Worm (Caenorhabditis elegans) whole organism, midembryonic: ENCODE data around the gene zmp-1.

ENCODE experiments used
- T22C8.4 ChIP-seq: fragments of 200-800 bp; sonication (Bioruptor generic); IDR thresholded peaks from 2 replicates; pipeline ENCODE4 v1.3.6; 2022; ENCODE audit warnings: missing genetic modification characterization, missing compliant biosample characterization
- cog-1 ChIP-seq: sonication (generic microtip); optimal IDR thresholded peaks from 2 replicates; lab custom pipeline; 2016; ENCODE audit warnings: missing genetic modification characterization, missing compliant biosample characterization
- flt-1 ChIP-seq: fragments of 200-800 bp; sonication (Bioruptor generic); IDR thresholded peaks from 2 replicates; pipeline ENCODE4 v1.3.6; 2022; ENCODE audit warnings: missing genetic modification characterization, missing compliant biosample characterization
- klf-2 ChIP-seq: fragments of 200-800 bp; sonication (Bioruptor generic); conservative IDR thresholded peaks from 2 replicates; pipeline ENCODE4 v1.3.6; 2022; ENCODE audit warnings: missing genetic modification reagents, missing genetic modification characterization, missing compliant biosample characterization
- med-1 ChIP-seq: sonication (generic microtip); optimal IDR thresholded peaks from 2 replicates; lab custom pipeline; 2017; ENCODE audit warnings: missing genetic modification characterization, mild to moderate bottlenecking, missing compliant biosample characterization, antibody characterized with exemption, missing genetic modification reagents; ENCODE audit not compliant: insufficient read depth
- ref-1 ChIP-seq: fragments of 200-800 bp; sonication (Bioruptor generic); conservative IDR thresholded peaks from 2 replicates; pipeline ENCODE4 v1.3.6; 2022; ENCODE audit warnings: missing genetic modification reagents, missing genetic modification characterization, missing compliant biosample characterization
- tab-1 ChIP-seq: fragments of 200-800 bp; sonication (Bioruptor generic); IDR thresholded peaks from 2 replicates; pipeline ENCODE4 v1.3.6; 2022; ENCODE audit warnings: missing genetic modification characterization, missing compliant biosample characterization
- ztf-23 ChIP-seq: fragments of 200-800 bp; sonication (Bioruptor generic); IDR thresholded peaks from 2 replicates; pipeline ENCODE4 v1.3.6; 2022; ENCODE audit warnings: missing genetic modification reagents, missing genetic modification characterization, missing compliant biosample characterization
- ztf-29 ChIP-seq: fragments of 200-800 bp; sonication (Bioruptor generic); IDR thresholded peaks from 2 replicates; pipeline ENCODE4 v1.3.6; 2022; ENCODE audit warnings: missing genetic modification reagents, missing genetic modification characterization, missing compliant biosample characterization

The zmp-1 gene

ce11 chrIII:5948162-5948933, 15.6 kb upstream of the zmp-1 start, which contains the start of the genes F25B5.6 and F25B5.3:
TSS of gene F25B5.6 (minus strand) at chrIII:5948733.
TSS of gene F25B5.3 (plus strand) at chrIII:5948883.
- no peak for TF ChIP-seq ztf-23 (GFP tag; lab: Robert Waterston, UW)

- TF ChIP-seq flt-1 (GFP tag; lab: Robert Waterston, UW) (no peak), T22C8.4 (GFP tag; lab: Robert Waterston, UW) (no peak), ref-1 (GFP tag; lab: Robert Waterston, UW) (no peak)
Observed at ce11 chrIII:5945865-5946264, 13.1 kb upstream of the zmp-1 start, which contains the start of gene F25B5.5. TSS of gene F25B5.5 (minus strand) at chrIII:5946124.

DNA sequence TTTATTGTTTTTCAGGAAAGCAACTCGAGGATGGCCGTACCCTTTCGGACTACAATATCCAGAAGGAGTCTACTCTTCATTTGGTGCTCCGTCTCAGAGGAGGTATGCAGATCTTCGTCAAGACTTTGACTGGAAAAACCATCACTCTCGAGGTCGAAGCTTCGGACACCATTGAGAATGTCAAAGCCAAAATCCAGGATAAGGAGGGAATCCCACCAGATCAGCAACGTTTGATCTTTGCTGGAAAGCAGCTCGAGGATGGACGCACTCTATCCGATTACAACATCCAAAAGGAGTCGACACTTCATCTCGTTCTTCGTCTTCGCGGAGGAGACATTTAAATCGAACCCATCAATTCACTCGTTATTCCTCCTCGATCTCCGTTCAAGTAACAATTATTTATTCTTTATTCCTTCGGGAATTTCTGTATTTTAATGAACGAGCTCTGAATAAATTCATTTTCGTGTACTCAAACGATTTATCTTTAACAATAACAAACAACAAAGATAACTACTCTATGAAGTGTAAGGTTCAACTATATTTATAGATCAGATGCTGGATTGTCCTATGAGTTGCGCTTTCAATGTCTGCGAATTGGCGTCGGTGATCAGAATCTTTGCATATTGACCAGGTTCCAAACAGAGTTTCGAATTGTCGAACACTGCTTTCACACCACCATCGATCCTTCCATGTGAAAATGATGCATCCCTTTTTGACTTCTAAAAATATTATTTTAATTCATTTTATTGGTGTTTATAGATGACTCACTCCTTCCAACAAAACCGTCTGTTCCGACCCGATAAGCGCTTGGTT, 10.8 kb upstream of the zmp-1 start:
- TF ChIP-seq ztf-23 (GFP tag; lab: Robert Waterston, UW), result no peak
- TF ChIP-seq cog-1 (tag; lab: Kevin White, UChicago), result no peak
- no peak for TF ChIP-seq klf-2 (GFP tag; lab: Robert Waterston, UW)
- TF ChIP-seq med-1 (GFP tag; lab: Kevin White, UChicago), result no peak
- TF ChIP-seq T22C8.4 (GFP tag; lab: Robert Waterston, UW), result 0 out of 2 replicates have a peak, but pooled peaks have one; percentile 7
- no peak for TF ChIP-seq ztf-29 (GFP tag; lab: Robert Waterston, UW)
- no peak for TF ChIP-seq flt-1 (GFP tag; lab: Robert Waterston, UW)
- 0 out of 2 replicates have a peak, but pooled peaks have one; percentile 20 for TF ChIP-seq tab-1 (GFP tag; lab: Robert Waterston, UW)
- TF ChIP-seq ref-1 (GFP tag; lab: Robert Waterston, UW), result no peak

DNA sequence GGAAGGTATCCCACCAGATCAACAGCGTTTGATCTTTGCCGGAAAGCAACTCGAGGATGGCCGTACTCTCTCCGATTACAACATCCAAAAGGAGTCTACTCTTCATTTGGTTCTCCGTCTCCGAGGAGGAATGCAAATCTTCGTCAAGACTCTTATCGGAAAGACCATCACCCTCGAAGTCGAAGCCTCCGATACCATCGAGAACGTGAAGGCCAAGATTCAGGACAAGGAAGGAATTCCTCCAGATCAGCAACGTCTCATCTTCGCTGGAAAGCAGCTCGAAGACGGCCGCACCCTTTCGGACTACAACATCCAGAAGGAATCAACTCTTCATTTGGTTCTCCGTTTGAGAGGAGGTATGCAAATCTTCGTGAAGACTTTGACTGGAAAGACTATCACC, 9.4 kb upstream of the zmp-1 start:
- no peak for TF ChIP-seq flt-1 (GFP tag; lab: Robert Waterston, UW)
- TF ChIP-seq med-1 (GFP tag; lab: Kevin White, UChicago), result no peak
- TF ChIP-seq tab-1 (GFP tag; lab: Robert Waterston, UW), result no peak
- no peak for TF ChIP-seq ztf-23 (GFP tag; lab: Robert Waterston, UW)
- TF ChIP-seq ref-1 (GFP tag; lab: Robert Waterston, UW), result no peak
- no peak for TF ChIP-seq ztf-29 (GFP tag; lab: Robert Waterston, UW)
- TF ChIP-seq T22C8.4 (GFP tag; lab: Robert Waterston, UW), result no peak
- TF ChIP-seq cog-1 (tag; lab: Kevin White, UChicago), result no peak
- TF ChIP-seq klf-2 (GFP tag; lab: Robert Waterston, UW), result no peak

ce11 chrIII:5940525-5940974, 7.8 kb upstream of the zmp-1 start:
- TF ChIP-seq flt-1 (GFP tag; lab: Robert Waterston, UW), result peak; percentile 68; the same call in 1 of the 2 replicates
- peak; percentile 92 for TF ChIP-seq T22C8.4 (GFP tag; lab: Robert Waterston, UW)
- TF ChIP-seq ztf-23 (GFP tag; lab: Robert Waterston, UW), result 0 out of 2 replicates have a peak, but pooled peaks have one; percentile 19
- no peak for TF ChIP-seq med-1 (GFP tag; lab: Kevin White, UChicago)
- no peak for TF ChIP-seq tab-1 (GFP tag; lab: Robert Waterston, UW)
- TF ChIP-seq klf-2 (GFP tag; lab: Robert Waterston, UW), result no peak
- no peak for TF ChIP-seq ref-1 (GFP tag; lab: Robert Waterston, UW)
- no peak for TF ChIP-seq cog-1 (tag; lab: Kevin White, UChicago)
- no peak for TF ChIP-seq ztf-29 (GFP tag; lab: Robert Waterston, UW)

DNA sequence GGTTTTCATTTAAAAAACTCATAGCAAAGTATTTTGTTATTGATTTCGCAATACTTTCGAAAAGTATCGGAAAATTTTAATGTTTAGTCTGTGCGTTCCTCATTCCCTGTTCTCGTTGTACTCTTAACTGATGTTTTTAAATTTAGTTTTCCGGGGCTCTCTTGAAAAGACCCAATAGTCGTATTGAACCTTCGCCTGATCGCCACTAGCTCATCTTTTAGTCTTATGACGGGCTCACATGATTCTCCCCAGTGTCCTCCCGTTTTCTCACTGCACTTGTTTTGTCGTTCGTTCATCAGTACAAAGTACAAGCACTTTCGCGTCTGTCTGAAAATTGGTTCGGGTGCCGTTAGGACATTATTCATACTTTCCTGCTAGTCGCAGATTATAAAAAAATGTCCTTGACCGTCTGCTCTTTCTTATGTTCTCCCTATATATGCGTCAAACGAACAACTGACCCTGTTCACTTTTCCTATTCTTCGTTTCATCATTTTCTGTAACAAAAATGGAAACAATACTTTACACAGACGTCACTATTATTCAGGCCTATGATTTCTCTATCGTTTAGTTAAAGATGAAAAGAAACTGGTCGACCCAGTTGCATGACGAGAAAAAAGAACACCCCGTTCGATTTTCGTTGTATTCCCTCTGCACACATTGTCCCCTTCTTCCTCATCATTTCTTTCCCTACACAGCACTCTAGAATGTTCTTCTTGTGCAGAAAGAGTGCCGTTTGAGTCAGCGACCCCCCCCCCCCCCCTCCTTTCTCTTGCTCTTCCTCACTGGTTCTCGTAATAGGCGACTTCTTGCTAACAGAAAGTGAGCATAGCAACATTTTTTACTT, 6.9 kb upstream of the zmp-1 start, which contains the start of gene ubq-1:
Gene ubq-1, plus strand, starts transcription at position 802 of the 844 bp plus-strand sequence.
- TF ChIP-seq ztf-29 (GFP tag; lab: Robert Waterston, UW) (no peak; the same call in 1 of the 2 replicates), ztf-23 (GFP tag; lab: Robert Waterston, UW) (no peak), flt-1 (GFP tag; lab: Robert Waterston, UW) (peak; percentile 43; the same call in 1 of the 2 replicates), tab-1 (GFP tag; lab: Robert Waterston, UW) (0 out of 2 replicates have a peak, but pooled peaks have one; percentile 61)

DNA sequence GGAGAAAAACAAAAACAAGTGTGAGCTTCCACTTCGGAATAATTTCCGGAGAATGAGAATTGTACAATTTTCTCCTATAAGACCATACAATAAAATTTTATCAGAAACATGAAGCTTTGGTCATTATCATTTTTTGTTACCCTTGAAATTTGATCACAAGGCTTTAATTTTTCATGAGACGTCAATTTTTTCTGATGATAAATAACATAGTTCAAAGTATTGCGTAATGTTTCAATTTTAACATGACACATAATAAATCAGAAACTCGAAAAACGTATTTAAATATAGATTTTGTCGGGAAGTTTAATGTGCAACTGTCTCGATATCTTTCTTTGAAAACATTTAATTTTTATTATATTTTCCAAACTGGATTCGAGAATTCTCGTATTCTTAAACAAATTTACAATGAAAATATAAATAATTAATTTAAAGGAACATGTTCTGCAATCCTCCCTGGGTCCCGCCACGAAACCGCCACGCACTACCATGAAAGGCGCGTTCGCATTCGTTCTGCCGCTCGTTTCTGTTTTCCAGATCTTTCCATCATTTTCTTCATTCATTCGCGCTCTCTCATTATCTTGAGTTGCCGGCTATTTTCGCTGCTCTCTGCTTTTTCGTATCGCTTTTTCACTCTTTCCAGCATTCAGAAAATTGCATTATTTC, 6.2 kb upstream of the zmp-1 start:
- TF ChIP-seq ztf-23 (GFP tag; lab: Robert Waterston, UW) (no peak), med-1 (GFP tag; lab: Kevin White, UChicago) (no peak), ztf-29 (GFP tag; lab: Robert Waterston, UW) (no peak), flt-1 (GFP tag; lab: Robert Waterston, UW) (no peak), klf-2 (GFP tag; lab: Robert Waterston, UW) (no peak), ref-1 (GFP tag; lab: Robert Waterston, UW) (no peak), tab-1 (GFP tag; lab: Robert Waterston, UW) (no peak), T22C8.4 (GFP tag; lab: Robert Waterston, UW) (no peak), cog-1 (tag; lab: Kevin White, UChicago) (no peak)

ce11 chrIII:5938013-5938412, 5.3 kb upstream of the zmp-1 start:
- no peak for TF ChIP-seq flt-1 (GFP tag; lab: Robert Waterston, UW)
- peak; percentile 11; the same call in 1 of the 2 replicates for TF ChIP-seq ztf-23 (GFP tag; lab: Robert Waterston, UW)
- TF ChIP-seq T22C8.4 (GFP tag; lab: Robert Waterston, UW), result no peak
- no peak for TF ChIP-seq ref-1 (GFP tag; lab: Robert Waterston, UW)
- TF ChIP-seq cog-1 (tag; lab: Kevin White, UChicago), result no peak
